Worm (Caenorhabditis elegans) whole organism, L1 larva: ENCODE results near the gene mlc-2.

Experiments
- Y116A8C.19 ChIP-seq: sonication (generic microtip); optimal IDR thresholded peaks from 2 replicates; lab custom pipeline; 2016; ENCODE audit warnings: missing compliant biosample characterization, missing genetic modification characterization, borderline replicate concordance
- aha-1 ChIP-seq: fragments of 150-350 bp; optimal IDR thresholded peaks from 2 replicates; lab custom pipeline; 2014; ENCODE audit warnings: missing biosample characterization, missing genetic modification characterization
- alr-1 ChIP-seq: fragments of 200-800 bp; sonication (Bioruptor generic); optimal IDR thresholded peaks from 2 replicates; lab custom pipeline; 2018; ENCODE audit warnings: borderline replicate concordance, mild to moderate bottlenecking, missing genetic modification characterization, missing compliant biosample characterization
- aly-2 ChIP-seq: fragments of 150-350 bp; optimal IDR thresholded peaks from 2 replicates; lab custom pipeline; 2014; ENCODE audit warnings: missing biosample characterization, missing genetic modification characterization
- ama-1 ChIP-seq: fragments of 150-350 bp; optimal IDR thresholded peaks from 2 replicates; lab custom pipeline; 2014
- blmp-1 ChIP-seq: fragments of 150-350 bp; optimal IDR thresholded peaks from 2 replicates; lab custom pipeline; 2014; ENCODE audit warnings: missing biosample characterization, missing genetic modification characterization
- ceh-8 ChIP-seq: fragments of 200-800 bp; sonication (Bioruptor generic); optimal IDR thresholded peaks from 2 replicates; lab custom pipeline; 2018; ENCODE audit warnings: mild to moderate bottlenecking, missing genetic modification characterization, moderate library complexity, missing compliant biosample characterization
- ceh-82 ChIP-seq, 3 experiments: fragments of 150-350 bp in 1 of 3; sonication (generic microtip) in 2 of 3; optimal IDR thresholded peaks; 2 replicates each; lab custom pipeline; 2014 to 2017; ENCODE audit warnings: missing biosample characterization in 3 of 3, missing genetic modification characterization in 3 of 3
- ceh-88 ChIP-seq: fragments of 200-800 bp; sonication (Bioruptor generic); IDR thresholded peaks from 2 replicates; pipeline ENCODE4 v1.3.6; 2022; ENCODE audit warnings: missing genetic modification characterization, missing compliant biosample characterization
- ceh-90 ChIP-seq: sonication (generic microtip); optimal IDR thresholded peaks from 2 replicates; lab custom pipeline; 2016; ENCODE audit warnings: missing genetic modification characterization, missing compliant biosample characterization
- dpl-1 ChIP-seq, 3 experiments: fragments of 150-350 bp in 2 of 3; sonication (generic microtip) in 1 of 3; optimal IDR thresholded peaks; 2 replicates each; lab custom pipeline; 2014 to 2017; ENCODE audit warnings: missing biosample characterization in 3 of 3, missing genetic modification characterization in 3 of 3, missing genetic modification reagents in 3 of 3
- efl-3 ChIP-seq: fragments of 200-800 bp; sonication (Bioruptor generic); optimal IDR thresholded peaks from 2 replicates; lab custom pipeline; 2018; ENCODE audit warnings: mild to moderate bottlenecking, missing genetic modification characterization, missing compliant biosample characterization
- elt-3 ChIP-seq, 6 experiments: fragments of 150-350 bp in 1 of 6; sonication (generic microtip); optimal IDR thresholded peaks; 2 replicates each; lab custom pipeline; 2017 to 2018; ENCODE audit warnings: missing biosample characterization in 6 of 6, missing genetic modification characterization in 6 of 6, inconsistent platforms in 1 of 6
- ets-5 ChIP-seq: fragments of 200-800 bp; sonication (Bioruptor generic); IDR thresholded peaks from 2 replicates; pipeline ENCODE4 v1.3.6; 2022; ENCODE audit warnings: missing genetic modification characterization, missing compliant biosample characterization
- fkh-10 ChIP-seq: sonication (generic microtip); optimal IDR thresholded peaks from 2 replicates; lab custom pipeline; 2017; ENCODE audit warnings: missing biosample characterization, missing genetic modification reagents, missing genetic modification characterization
- grh-1 ChIP-seq: fragments of 200-800 bp; sonication (Bioruptor generic); IDR thresholded peaks from 2 replicates; pipeline ENCODE4 v1.3.6; 2022; ENCODE audit warnings: missing genetic modification reagents, missing genetic modification characterization, missing compliant biosample characterization
- hlh-17 ChIP-seq: fragments of 200-800 bp; sonication (Bioruptor generic); optimal IDR thresholded peaks from 2 replicates; lab custom pipeline; 2018; ENCODE audit warnings: missing genetic modification characterization, mild to moderate bottlenecking, missing compliant biosample characterization, moderate library complexity, borderline replicate concordance
- hlh-4 ChIP-seq: sonication (generic microtip); optimal IDR thresholded peaks from 2 replicates; lab custom pipeline; 2016; ENCODE audit warnings: mild to moderate bottlenecking, missing genetic modification characterization, missing compliant biosample characterization
- irx-1 ChIP-seq: sonication (generic microtip); optimal IDR thresholded peaks from 2 replicates; lab custom pipeline; 2016; ENCODE audit warnings: missing genetic modification characterization, missing compliant biosample characterization
- isw-1 ChIP-seq: fragments of 200-800 bp; sonication (Bioruptor generic); IDR thresholded peaks from 2 replicates; pipeline ENCODE4 v1.3.6; 2022; ENCODE audit warnings: missing genetic modification characterization, missing compliant biosample characterization
- jun-1 ChIP-seq: fragments of 150-350 bp; optimal IDR thresholded peaks from 2 replicates; lab custom pipeline; 2014; ENCODE audit warnings: missing biosample characterization, missing genetic modification reagents, missing genetic modification characterization
- lin-13 ChIP-seq: fragments of 150-350 bp; optimal IDR thresholded peaks from 2 replicates; lab custom pipeline; 2014; ENCODE audit warnings: missing biosample characterization, missing genetic modification reagents, missing genetic modification characterization
- lin-14 ChIP-seq: fragments of 200-800 bp; sonication (Bioruptor generic); optimal IDR thresholded peaks from 2 replicates; lab custom pipeline; 2018; ENCODE audit warnings: mild to moderate bottlenecking, missing genetic modification characterization, moderate library complexity, missing compliant biosample characterization
- lin-15B ChIP-seq: fragments of 150-350 bp; sonication (generic microtip); optimal IDR thresholded peaks from 3 replicates; lab custom pipeline; 2014; ENCODE audit warnings: missing biosample characterization, missing genetic modification characterization
- lin-39 ChIP-seq: fragments of 150-350 bp; optimal IDR thresholded peaks from 2 replicates; lab custom pipeline; 2014; ENCODE audit warnings: missing biosample characterization, missing genetic modification reagents, missing genetic modification characterization
- lir-3 ChIP-seq: sonication (generic microtip); optimal IDR thresholded peaks from 2 replicates; lab custom pipeline; 2016; ENCODE audit warnings: mild to moderate bottlenecking, missing genetic modification characterization, moderate library complexity, missing compliant biosample characterization; ENCODE audit not compliant: poor library complexity
- lsy-2 ChIP-seq, 2 experiments: fragments of 150-350 bp; optimal IDR thresholded peaks; 2 replicates each; lab custom pipeline; 2014; ENCODE audit warnings: missing biosample characterization in 2 of 2, missing genetic modification characterization in 2 of 2
- mdl-1 ChIP-seq, 2 experiments: fragments of 150-350 bp; optimal IDR thresholded peaks; 2 replicates each; lab custom pipeline; 2014 to 2017; ENCODE audit warnings: missing biosample characterization in 2 of 2, missing genetic modification characterization in 2 of 2, inconsistent platforms in 1 of 2
- mef-2 ChIP-seq: fragments of 150-350 bp; optimal IDR thresholded peaks from 2 replicates; lab custom pipeline; 2014; ENCODE audit warnings: missing biosample characterization, missing genetic modification characterization
- mep-1 ChIP-seq: fragments of 150-350 bp; optimal IDR thresholded peaks from 2 replicates; lab custom pipeline; 2014; ENCODE audit warnings: missing biosample characterization, missing genetic modification characterization
- nhr-11 ChIP-seq: fragments of 150-350 bp; optimal IDR thresholded peaks from 2 replicates; lab custom pipeline; 2014; ENCODE audit warnings: missing biosample characterization, missing genetic modification characterization
- nhr-12 ChIP-seq: sonication (generic microtip); optimal IDR thresholded peaks from 2 replicates; lab custom pipeline; 2017; ENCODE audit warnings: missing biosample characterization, missing genetic modification characterization
- nhr-19 ChIP-seq: fragments of 200-800 bp; sonication (Bioruptor generic); conservative IDR thresholded peaks from 2 replicates; pipeline ENCODE4 v1.3.6; 2022; ENCODE audit warnings: missing genetic modification characterization, missing compliant biosample characterization
- nhr-20 ChIP-seq: sonication (generic microtip); optimal IDR thresholded peaks from 2 replicates; lab custom pipeline; 2016; ENCODE audit warnings: mild to moderate bottlenecking, missing genetic modification characterization, missing compliant biosample characterization
- nhr-237 ChIP-seq: fragments of 150-350 bp; optimal IDR thresholded peaks from 2 replicates; lab custom pipeline; 2014; ENCODE audit warnings: missing biosample characterization, missing genetic modification characterization
- nhr-47 ChIP-seq: sonication (generic microtip); optimal IDR thresholded peaks from 2 replicates; lab custom pipeline; 2016; ENCODE audit warnings: mild to moderate bottlenecking, missing genetic modification characterization, moderate library complexity, missing compliant biosample characterization
- nhr-71 ChIP-seq: sonication (generic microtip); optimal IDR thresholded peaks from 2 replicates; lab custom pipeline; 2016; ENCODE audit warnings: mild to moderate bottlenecking, missing genetic modification characterization, moderate library complexity, missing compliant biosample characterization
- nhr-76 ChIP-seq: sonication (generic microtip); optimal IDR thresholded peaks from 2 replicates; lab custom pipeline; 2017; ENCODE audit warnings: missing biosample characterization, missing genetic modification characterization
- nhr-77 ChIP-seq: fragments of 150-350 bp; optimal IDR thresholded peaks from 2 replicates; lab custom pipeline; 2014; ENCODE audit warnings: missing biosample characterization, missing genetic modification characterization
- nhr-84 ChIP-seq: sonication (generic microtip); optimal IDR thresholded peaks from 2 replicates; lab custom pipeline; 2017; ENCODE audit warnings: missing biosample characterization, missing genetic modification characterization
- skn-1 ChIP-seq: fragments of 150-350 bp; optimal IDR thresholded peaks from 2 replicates; lab custom pipeline; 2014; ENCODE audit warnings: missing biosample characterization, missing genetic modification characterization
- snpc-4 ChIP-seq: fragments of 150-350 bp; optimal IDR thresholded peaks from 2 replicates; lab custom pipeline; 2014; ENCODE audit warnings: missing biosample characterization, missing genetic modification characterization
- sox-4 ChIP-seq: sonication (generic microtip); optimal IDR thresholded peaks from 2 replicates; lab custom pipeline; 2016; ENCODE audit warnings: missing genetic modification characterization, missing compliant biosample characterization
- sptf-1 ChIP-seq: fragments of 150-350 bp; optimal IDR thresholded peaks from 2 replicates; lab custom pipeline; 2014; ENCODE audit warnings: missing biosample characterization, missing genetic modification characterization
- sup-37 ChIP-seq: fragments of 200-800 bp; sonication (Bioruptor generic); optimal IDR thresholded peaks from 2 replicates; lab custom pipeline; 2018; ENCODE audit warnings: mild to moderate bottlenecking, missing genetic modification characterization, missing compliant biosample characterization
- swsn-7 ChIP-seq: sonication (generic microtip); optimal IDR thresholded peaks from 2 replicates; lab custom pipeline; 2016; ENCODE audit warnings: missing genetic modification characterization, missing compliant biosample characterization
- tbx-2 ChIP-seq: sonication (generic microtip); optimal IDR thresholded peaks from 2 replicates; lab custom pipeline; 2016; ENCODE audit warnings: missing genetic modification characterization, missing compliant biosample characterization
- unc-130 ChIP-seq: fragments of 150-350 bp; optimal IDR thresholded peaks from 2 replicates; lab custom pipeline; 2017; ENCODE audit warnings: missing biosample characterization, missing genetic modification characterization, inconsistent platforms
- unc-86 ChIP-seq: sonication (generic microtip); optimal IDR thresholded peaks from 2 replicates; lab custom pipeline; 2016; ENCODE audit warnings: missing genetic modification characterization, missing compliant biosample characterization
- vab-15 ChIP-seq: sonication (generic microtip); optimal IDR thresholded peaks from 2 replicates; lab custom pipeline; 2017; ENCODE audit warnings: missing genotype, mild to moderate bottlenecking, missing genetic modification characterization, missing compliant biosample characterization
- zag-1 ChIP-seq: fragments of 150-350 bp; optimal IDR thresholded peaks from 2 replicates; lab custom pipeline; 2014; ENCODE audit warnings: missing biosample characterization, missing genetic modification characterization
- zip-4 ChIP-seq: fragments of 200-800 bp; sonication (Bioruptor generic); optimal IDR thresholded peaks from 2 replicates; lab custom pipeline; 2018; ENCODE audit warnings: mild to moderate bottlenecking, missing genetic modification characterization, moderate library complexity, missing compliant biosample characterization
- ztf-11 ChIP-seq, 2 experiments: sonication (generic microtip); optimal IDR thresholded peaks; 2 replicates each; lab custom pipeline; 2016 to 2017; ENCODE audit warnings: missing genetic modification characterization in 2 of 2, missing biosample characterization in 1 of 2, missing compliant biosample characterization in 1 of 2
- ztf-4 ChIP-seq: fragments of 150-350 bp; optimal IDR thresholded peaks from 2 replicates; lab custom pipeline; 2014; ENCODE audit warnings: missing biosample characterization, missing genetic modification characterization

The mlc-2 gene

ce11 chrX:17458887-17459286, 2.5 kb upstream of the mlc-2 start, which contains the start of gene mlc-1 (continued):
- no peak for TF ChIP-seq jun-1 (tag; lab: Kevin White, UChicago)
- TF ChIP-seq ama-1 (lab: Kevin White, UChicago): no peak
- no peak for TF ChIP-seq Y116A8C.19 (tag; lab: Kevin White, UChicago)
- peak; percentile 60 for TF ChIP-seq lin-14 (GFP tag; lab: Kevin White, UChicago)
- no peak for TF ChIP-seq ceh-90
- TF ChIP-seq elt-3 (tag; optimal IDR thresholded peaks at IDR 0.05; lab: Kevin White, UChicago): no peak
- TF ChIP-seq nhr-19 (GFP tag; lab: Robert Waterston, UW): peak; percentile 48
- no peak for TF ChIP-seq lir-3 (tag; lab: Kevin White, UChicago)
- TF ChIP-seq blmp-1 (tag; lab: Kevin White, UChicago): no peak
- TF ChIP-seq unc-130 (tag; lab: Kevin White, UChicago): no peak
- no peak for TF ChIP-seq alr-1
- no peak for TF ChIP-seq skn-1 (tag; lab: Kevin White, UChicago)
- no peak for TF ChIP-seq mdl-1 (tag; optimal IDR thresholded peaks at IDR 0.05; lab: Kevin White, UChicago)
- TF ChIP-seq nhr-47 (tag; lab: Kevin White, UChicago): peak; percentile 39
- peak; percentile 24 for TF ChIP-seq swsn-7 (tag; lab: Kevin White, UChicago)
- TF ChIP-seq hlh-4: no peak
- TF ChIP-seq ceh-88 (GFP tag; lab: Robert Waterston, UW): no peak
- TF ChIP-seq nhr-84 (tag; lab: Kevin White, UChicago): no peak
- TF ChIP-seq fkh-10 (GFP tag; lab: Kevin White, UChicago): no peak
- no peak for TF ChIP-seq zip-4 (GFP tag; lab: Kevin White, UChicago)
- TF ChIP-seq tbx-2 (tag; lab: Kevin White, UChicago): peak; percentile 19
- no peak for TF ChIP-seq snpc-4
- TF ChIP-seq ceh-82 (tag; optimal IDR thresholded peaks at IDR 0.05; lab: Kevin White, UChicago): no peak
- TF ChIP-seq vab-15 (tag; lab: Kevin White, UChicago): no peak
- TF ChIP-seq aha-1 (tag; lab: Kevin White, UChicago): no peak
- no peak for TF ChIP-seq ztf-4 (tag; lab: Kevin White, UChicago)
- no peak for TF ChIP-seq dpl-1 (GFP tag; optimal IDR thresholded peaks at IDR 0.05; lab: Kevin White, UChicago)
- TF ChIP-seq zag-1 (tag; lab: Kevin White, UChicago): no peak
- TF ChIP-seq lin-39: no peak
- no peak for TF ChIP-seq lin-15B
- TF ChIP-seq nhr-76: no peak
- no peak for TF ChIP-seq isw-1 (GFP tag; lab: Robert Waterston, UW)
- no peak for TF ChIP-seq grh-1 (GFP tag; lab: Robert Waterston, UW)
- TF ChIP-seq mef-2: no peak
- TF ChIP-seq lin-13 (GFP tag; lab: Kevin White, UChicago): no peak
- no peak for TF ChIP-seq nhr-12 (tag; lab: Kevin White, UChicago)
- peak in 1 of 2 experiments; percentile 5 for TF ChIP-seq lsy-2 (tag; optimal IDR thresholded peaks at IDR 0.05; lab: Kevin White, UChicago)
- no peak for TF ChIP-seq sptf-1 (tag; lab: Kevin White, UChicago)
- TF ChIP-seq irx-1: no peak
- peak; percentile 35 for TF ChIP-seq nhr-77 (tag; lab: Kevin White, UChicago)
- TF ChIP-seq ceh-8 (GFP tag; lab: Kevin White, UChicago): no peak

- no peak for TF ChIP-seq nhr-84 (tag; lab: Kevin White, UChicago)
- TF ChIP-seq nhr-237: peak; percentile 32
- TF ChIP-seq nhr-20: peak; percentile 85
- no peak for TF ChIP-seq sox-4 (tag; lab: Kevin White, UChicago)
- no peak for TF ChIP-seq ets-5 (GFP tag; lab: Robert Waterston, UW)
- peak; percentile 89 for TF ChIP-seq nhr-71 (tag; lab: Kevin White, UChicago)
- no peak for TF ChIP-seq grh-1 (GFP tag; lab: Robert Waterston, UW)
- TF ChIP-seq nhr-77 (tag; lab: Kevin White, UChicago): no peak
- no peak for TF ChIP-seq alr-1
- peak; percentile 32 for TF ChIP-seq nhr-11
- no peak for TF ChIP-seq hlh-17 (GFP tag; lab: Kevin White, UChicago)
- peak; percentile 73 for TF ChIP-seq unc-86 (tag; lab: Kevin White, UChicago)
- peak; percentile 77 for TF ChIP-seq tbx-2 (tag; lab: Kevin White, UChicago)
- no peak for TF ChIP-seq aly-2 (tag; lab: Kevin White, UChicago)
- no peak for TF ChIP-seq sup-37 (GFP tag; lab: Kevin White, UChicago)
- peak; percentile 72 for TF ChIP-seq skn-1 (tag; lab: Kevin White, UChicago)
- TF ChIP-seq efl-3 (GFP tag; lab: Kevin White, UChicago): no peak
- TF ChIP-seq ztf-11 (tag; optimal IDR thresholded peaks at IDR 0.05; lab: Kevin White, UChicago): peak in 1 of 2 experiments; percentile 15
- peak; percentile 75 for TF ChIP-seq nhr-19 (GFP tag; lab: Robert Waterston, UW)
- peak; percentile 97 for TF ChIP-seq mep-1 (tag; lab: Kevin White, UChicago)
These were observed 5.0 kb downstream of the mlc-2 start, which contains the start of gene C36E6.2 for ce11 chrX:17451410-17451809. Gene C36E6.2, plus strand, starts transcription at chrX:17451670.
